Fruit fly (Drosophila melanogaster) whole organism, larva: ENCODE measurements around the gene CG5676.

ENCODE experiments used
- noc ChIP-seq: fragments of 200-800 bp; sonication (Bioruptor generic); optimal IDR thresholded peaks from 3 replicates; lab custom pipeline; 2019; ENCODE audit warnings: missing biosample characterization, mild to moderate bottlenecking, missing genetic modification characterization, moderate library complexity

Gene CG5676

DNA sequence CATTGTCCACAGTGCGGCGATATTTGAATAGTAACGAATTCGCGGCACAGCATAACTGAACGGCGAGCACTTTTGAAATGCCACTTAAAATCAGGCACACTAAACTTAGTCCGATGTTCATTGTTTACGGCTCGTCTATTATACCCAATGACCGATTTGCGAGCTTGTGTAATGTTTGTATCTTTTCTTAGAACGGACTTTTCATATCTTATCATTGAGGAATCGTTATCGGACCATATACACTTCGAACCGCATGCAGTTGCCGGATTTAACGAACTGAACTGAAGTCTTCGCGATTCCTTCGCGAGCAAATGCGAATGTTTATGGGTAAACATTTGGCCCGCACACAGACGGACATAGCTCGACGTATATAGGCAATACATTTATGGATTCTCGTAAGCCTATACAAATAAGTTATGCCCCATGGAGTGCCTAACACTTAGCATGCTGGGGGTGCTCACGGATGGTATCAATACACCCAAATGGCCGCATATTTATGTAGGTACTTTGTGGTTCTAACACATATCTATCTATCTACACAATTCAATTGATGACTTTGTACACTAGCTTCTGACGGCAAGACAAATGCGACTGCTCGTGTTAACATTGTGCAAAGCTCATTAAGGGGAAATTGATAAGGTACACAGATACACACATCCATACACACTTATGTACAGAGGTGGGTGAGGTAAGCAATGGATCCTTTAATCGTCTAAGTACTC, 17.8 kb downstream of the CG5676 start, which contains the start of gene mthl15:
mthl15 (minus strand) TSS at position 593 of the 722 bp plus-strand sequence.
- TF ChIP-seq noc (tag; lab: Kevin White, UChicago), result no peak

DNA sequence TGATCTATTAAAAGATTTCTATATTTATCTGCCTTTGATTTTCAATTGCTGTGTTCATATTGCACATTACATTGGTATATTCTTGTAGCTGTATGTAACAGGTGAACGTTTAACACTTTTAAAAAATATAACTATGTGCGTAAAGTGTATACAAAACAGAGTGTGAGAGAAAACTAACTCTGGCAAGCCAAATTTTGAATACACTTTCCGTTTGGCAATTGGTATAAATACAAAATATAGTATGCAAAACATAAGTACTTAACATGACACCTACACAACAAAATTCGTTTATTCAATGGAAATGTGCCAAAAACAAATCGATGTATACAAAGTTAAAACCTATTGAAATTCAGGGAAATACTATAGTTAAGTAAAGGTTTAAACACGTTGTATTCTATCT, 22.9 kb downstream of the CG5676 start:
- no peak for TF ChIP-seq noc (tag; lab: Kevin White, UChicago)

DNA sequence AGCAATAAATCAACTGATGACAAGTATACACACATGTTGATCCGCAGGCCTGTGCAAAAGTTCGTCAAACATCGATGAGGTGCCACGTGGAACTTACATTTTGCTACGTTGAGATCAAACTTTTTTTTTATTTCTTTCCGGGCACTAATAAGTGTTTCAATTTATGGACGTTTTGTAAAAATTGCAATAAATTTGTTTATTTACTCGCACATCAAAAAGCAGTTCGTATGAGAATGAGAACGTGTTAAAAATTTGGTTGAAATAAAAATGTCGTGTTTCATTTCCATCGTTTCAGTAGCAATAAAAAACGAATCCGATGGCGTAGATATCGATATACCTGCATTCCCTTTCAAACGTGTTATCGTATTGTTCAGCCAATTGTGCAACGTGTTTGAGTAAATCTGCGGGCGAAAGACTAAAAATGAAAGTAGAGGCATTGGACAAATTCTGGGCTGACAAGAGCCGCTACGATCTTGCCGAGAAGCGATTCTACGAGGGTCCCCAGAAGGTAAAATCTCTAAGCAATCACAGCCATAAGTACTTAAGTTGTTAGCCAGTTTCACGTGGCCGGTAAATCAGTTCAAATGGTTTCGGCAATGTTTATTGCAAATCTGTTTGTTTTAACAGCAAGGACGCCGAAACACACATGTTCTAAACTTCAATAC, 23.4 kb downstream of the CG5676 start, which contains the start of gene eEF1delta:
eEF1delta (plus strand) TSS at position 356 of the 665 bp plus-strand sequence.
- no peak for TF ChIP-seq noc (tag; lab: Kevin White, UChicago)

DNA sequence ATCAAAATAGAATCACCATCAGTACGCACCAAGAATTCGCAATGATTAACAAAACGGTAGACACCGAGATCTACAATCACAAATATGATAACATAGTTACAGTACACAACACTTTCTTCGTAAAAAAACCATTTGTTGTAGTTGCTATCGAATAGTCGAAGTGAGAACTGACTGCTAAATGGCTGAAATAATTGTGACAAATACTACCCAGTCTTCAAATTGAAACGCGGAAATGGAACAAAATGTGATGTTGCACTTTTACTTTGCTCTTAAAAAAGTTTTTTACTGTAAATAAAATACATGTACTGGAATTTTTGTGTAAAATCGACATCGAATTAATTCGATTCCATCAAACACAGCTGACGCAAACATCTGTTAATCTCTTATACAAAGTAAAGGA, 24.2 kb downstream of the CG5676 start, which contains the start of gene ova:
ova (minus strand) TSS at position 183 of the 400 bp plus-strand sequence.
- no peak for TF ChIP-seq noc (tag; lab: Kevin White, UChicago)

DNA sequence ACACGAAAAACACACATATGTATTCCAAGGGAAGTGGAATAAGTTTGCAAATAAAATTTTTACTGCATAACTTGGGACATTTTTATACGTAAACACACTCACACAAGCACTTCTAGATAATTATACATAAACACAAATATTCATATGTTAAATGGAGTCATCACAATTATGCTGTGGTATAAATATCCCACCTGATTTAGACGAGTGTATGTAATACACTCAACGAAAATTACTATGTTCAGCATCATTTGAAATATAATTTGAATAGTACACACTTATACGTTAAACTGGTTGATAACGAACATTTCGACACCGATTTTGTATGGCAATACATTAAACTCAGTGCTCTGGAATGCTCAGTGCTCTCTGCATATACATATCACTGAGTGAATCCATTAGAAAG, 24.6 kb downstream of the CG5676 start:
- TF ChIP-seq noc (tag; lab: Kevin White, UChicago), result no peak

DNA sequence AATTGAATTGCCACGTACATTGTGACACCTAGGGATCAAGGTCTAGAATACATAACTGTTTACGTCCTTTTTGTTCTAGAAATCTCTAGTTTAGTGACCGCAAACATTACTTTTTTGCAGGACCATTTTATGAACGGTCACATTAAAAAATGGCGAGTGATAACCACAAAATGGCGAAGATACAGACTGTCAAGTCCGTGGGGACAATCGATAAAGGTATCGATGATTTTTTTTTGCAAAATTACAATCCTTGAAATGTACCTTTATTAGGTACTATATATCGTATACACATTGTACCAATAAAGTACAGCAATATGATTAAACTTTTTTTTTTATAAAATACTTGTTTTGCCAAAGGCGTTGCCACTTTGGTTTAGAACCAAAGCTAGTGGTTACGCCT, 25.2 kb downstream of the CG5676 start:
- no peak for TF ChIP-seq noc (tag; lab: Kevin White, UChicago)

DNA sequence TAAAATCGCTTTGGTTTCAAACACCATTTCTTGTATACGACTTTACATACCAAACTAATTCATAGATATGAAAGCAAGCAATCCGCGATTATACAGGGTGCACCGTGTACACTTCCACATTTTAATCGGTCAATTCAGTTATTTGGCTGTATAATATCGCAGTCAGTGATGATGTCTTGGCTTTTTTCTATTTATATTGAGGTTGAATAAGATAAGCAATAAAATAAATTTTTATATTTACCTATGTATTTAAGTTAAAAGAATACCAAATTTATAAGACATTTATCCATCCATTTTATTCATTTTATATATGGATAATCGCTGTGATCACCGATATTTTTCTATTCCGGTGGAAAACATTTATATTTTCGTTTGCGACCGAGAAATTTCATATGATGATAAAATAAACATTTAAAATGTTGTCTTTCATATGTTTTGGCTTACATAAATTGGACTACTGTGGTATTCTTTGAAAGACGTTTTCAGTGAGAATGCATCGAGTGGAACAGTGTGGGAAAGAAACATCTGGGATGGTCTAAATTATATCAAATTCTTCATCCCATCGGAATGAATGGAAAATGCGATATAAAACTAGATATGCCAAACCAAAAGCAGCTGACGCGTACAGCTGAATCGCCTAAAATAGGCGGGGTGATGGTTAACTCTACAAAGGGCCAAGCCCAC, 28.8 kb downstream of the CG5676 start, which contains the start of gene CG5708:
CG5708 (minus strand) TSS at position 85 of the 684 bp plus-strand sequence.
- TF ChIP-seq noc (tag; lab: Kevin White, UChicago), result no peak

DNA sequence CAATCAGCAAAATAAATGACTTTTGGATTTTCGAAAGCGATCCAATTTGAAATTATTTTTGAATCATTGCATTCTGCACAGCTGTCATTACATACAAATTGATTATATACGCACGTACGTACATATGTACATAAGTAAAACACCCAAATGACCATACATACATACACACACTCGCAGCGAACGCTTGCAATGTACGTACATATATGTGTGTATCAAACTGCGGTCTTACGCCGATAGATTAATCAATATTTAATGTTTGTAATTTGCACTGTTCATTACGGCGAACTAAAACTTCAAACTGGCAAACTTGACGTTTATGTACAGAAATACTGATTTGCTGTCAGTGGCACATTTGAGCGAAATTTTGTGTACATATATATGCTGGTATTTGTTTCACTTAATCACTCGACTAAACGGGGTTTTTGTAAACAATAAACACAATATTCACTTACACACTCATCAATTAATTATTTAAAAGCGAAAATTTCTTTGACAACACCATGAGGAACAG, 29.4 kb downstream of the CG5676 start:
- TF ChIP-seq noc (tag; lab: Kevin White, UChicago), result no peak

DNA sequence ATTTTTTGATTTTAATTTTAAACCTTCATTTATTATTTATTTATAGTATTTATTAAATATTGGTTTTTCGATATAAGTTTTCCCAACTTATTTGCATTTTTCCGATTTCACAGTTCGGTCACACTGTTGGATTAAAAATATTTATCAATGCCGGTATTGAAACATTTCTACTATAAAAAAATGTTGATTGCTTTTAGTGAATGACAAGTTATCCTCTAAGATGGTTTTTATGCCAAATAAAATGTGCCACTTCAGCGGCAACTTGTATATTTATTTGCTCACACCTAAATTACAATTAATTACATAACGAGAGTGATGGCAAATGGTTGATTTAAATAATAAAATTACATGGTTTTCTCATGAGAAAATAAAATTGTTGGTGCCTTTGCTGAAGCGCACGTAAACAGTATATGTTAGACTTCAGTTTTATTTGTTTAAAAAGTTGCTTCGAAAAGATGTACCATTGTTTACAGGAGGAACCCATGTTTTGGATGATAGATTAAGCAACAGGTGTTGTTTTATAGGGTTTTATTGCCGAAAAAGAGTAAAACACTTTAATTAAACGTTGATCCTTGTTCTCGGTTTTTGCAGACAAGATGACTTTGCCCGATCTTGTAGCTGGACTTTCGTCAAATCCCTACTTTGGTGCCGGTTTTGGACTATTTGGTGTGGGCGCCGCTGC, 33.0 kb downstream of the CG5676 start, which contains the start of gene Bcs1:
Bcs1 (plus strand) TSS at position 108 of the 682 bp plus-strand sequence.
- no peak for TF ChIP-seq noc (tag; lab: Kevin White, UChicago)

DNA sequence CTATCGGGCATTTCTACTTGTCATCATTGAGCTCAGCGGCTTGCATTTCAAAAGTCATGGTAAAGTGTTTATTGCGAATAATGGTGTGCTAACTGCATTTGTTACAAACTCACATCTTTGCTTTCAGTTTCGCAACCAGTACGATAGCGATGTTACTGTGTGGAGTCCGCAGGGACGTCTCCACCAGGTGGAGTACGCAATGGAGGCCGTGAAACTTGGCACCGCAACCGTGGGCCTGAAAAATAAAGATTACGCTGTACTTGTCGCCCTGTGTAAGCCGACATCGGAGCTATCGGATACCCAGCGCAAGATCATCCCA, 34.3 kb downstream of the CG5676 start:
- TF ChIP-seq noc (tag; lab: Kevin White, UChicago), result no peak

DNA sequence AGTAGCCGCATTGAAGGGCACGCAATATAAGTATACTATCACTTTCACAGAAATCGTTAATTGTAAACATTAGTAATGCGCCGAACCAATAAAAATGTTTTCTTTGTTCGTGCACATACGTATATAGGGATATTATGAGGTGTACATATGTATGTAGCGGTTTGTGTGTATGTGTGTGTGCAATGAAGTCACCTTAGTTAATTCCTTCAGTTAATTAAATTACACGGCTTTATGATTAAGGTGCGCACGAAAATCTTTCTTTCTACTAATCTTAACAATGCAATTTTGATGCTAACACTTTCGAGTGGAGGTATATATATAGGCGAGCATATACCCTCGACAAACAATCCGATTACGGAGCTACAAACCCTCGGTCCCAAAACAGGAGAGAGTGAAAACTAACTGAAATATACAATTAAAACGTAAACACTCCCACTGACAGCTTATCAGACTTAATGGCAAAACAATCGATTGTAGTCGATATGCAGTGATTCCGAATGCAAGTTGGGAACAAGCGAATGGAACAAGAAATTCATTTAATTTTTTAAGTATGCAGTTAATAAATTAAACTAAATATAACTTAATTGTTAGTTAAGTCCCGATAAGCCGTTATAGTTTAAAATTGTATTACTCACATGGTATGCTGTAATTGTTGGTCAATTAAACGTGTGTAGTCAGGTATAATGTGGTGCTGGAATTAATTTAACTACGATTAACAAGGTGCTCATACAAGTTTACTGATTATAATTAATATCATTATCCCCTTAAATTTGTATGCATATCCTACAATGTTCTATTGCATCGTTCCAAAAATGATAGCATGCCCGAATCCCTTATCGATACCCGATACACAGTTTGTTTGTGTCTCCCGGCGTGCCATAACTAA, 34.9 kb downstream of the CG5676 start, which contains the start of the genes Npc1a and Prosalpha6:
Npc1a (minus strand) TSS at position 716 of the 886 bp plus-strand sequence.
Prosalpha6 (plus strand) TSS at position 851 of the 886 bp plus-strand sequence.
- TF ChIP-seq noc (tag; lab: Kevin White, UChicago), result no peak

DNA sequence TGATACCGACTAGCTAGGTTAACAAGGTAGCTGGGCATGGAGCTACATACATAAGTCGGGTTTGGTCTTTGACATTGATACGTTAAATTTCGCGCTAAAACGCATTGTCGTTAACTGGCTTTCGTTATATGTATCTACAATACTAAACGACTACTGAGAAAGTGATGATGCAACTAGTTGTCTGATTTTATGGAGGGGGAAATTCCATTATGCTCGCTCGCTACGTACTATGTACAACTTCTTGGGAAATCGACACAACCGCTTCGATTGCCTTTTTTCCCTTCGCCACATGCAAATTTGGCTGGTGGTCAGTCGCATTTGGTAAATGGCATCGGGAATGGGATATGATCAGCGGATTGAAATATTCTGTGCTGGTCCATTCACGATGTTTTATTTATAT, 35.7 kb downstream of the CG5676 start:
- TF ChIP-seq noc (tag; lab: Kevin White, UChicago), result no peak

DNA sequence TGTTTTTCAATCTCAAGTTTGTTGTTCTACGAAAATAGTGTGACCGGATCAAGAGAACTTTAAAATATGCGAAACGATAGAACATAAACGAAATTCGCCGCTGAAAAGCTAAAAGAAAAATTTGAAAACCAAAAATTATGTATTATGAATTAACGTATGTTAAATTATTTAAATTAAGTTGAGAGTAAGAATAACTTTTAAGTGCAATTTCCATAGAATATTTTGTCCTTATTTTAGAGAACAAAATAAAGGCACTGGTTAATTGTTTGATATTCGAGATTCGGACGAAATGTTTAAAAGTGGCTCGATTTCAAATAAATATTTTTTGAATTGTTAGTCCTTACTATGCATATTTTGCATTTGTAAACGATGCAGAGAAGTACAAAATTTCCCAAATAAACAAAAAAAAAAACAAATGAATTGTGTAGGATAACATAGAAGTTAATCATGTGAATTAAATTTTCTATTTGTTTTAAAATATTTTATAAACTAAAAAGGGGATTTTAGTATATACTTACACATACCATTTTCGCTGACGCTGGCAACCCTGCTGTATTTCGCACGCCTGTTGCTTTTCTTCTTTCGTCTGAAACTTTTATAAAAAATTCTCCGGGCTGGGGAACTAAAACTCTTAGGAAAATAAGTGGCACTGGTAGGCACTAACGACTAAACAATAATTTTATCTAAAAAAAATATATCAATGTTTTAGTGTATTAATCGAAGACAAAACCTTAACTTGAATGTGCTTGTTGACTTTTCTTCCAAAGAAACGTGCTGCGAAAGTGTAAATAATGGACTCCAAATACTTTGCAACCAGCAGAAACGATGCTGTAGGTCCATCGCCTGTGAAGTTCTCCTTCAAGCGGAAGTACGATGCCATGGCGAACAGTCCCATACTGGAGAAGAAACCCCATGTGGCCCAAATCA, 44.8 kb downstream of the CG5676 start, which contains the start of the genes CG5727 and ath:
CG5727 (minus strand) TSS at position 51 of the 927 bp plus-strand sequence.
ath (plus strand) TSS at position 513 of the 927 bp plus-strand sequence.
- TF ChIP-seq noc (tag; lab: Kevin White, UChicago), result no peak
